Worm (Caenorhabditis elegans) whole organism, L4 larva: Measurements from ENCODE around the gene C06B3.7.
A peak's percentile ranks its signal among the peaks of the same experiment; 100 is the strongest.

Experiments used
- F10B5.3 ChIP-seq: sonication (generic microtip); optimal IDR thresholded peaks from 2 replicates; lab custom pipeline; 2016; ENCODE audit warnings: mild to moderate bottlenecking, missing genetic modification characterization, missing compliant biosample characterization
- F37D6.2 ChIP-seq: sonication (generic microtip); optimal IDR thresholded peaks from 2 replicates; lab custom pipeline; 2016; ENCODE audit warnings: mild to moderate bottlenecking, missing genetic modification characterization, missing compliant biosample characterization
- F44E2.7 ChIP-seq: fragments of 200-800 bp; sonication (Bioruptor generic); IDR thresholded peaks from 2 replicates; pipeline ENCODE4 v2.1.2; 2022; ENCODE audit warnings: missing genetic modification characterization, missing compliant biosample characterization
- R02D3.7 ChIP-seq: fragments of 150-350 bp; sonication (generic microtip); optimal IDR thresholded peaks from 3 replicates; lab custom pipeline; 2014; ENCODE audit warnings: missing biosample characterization, missing genetic modification characterization
- Y105C5A.15 ChIP-seq: fragments of 200-800 bp; sonication (Bioruptor generic); IDR thresholded peaks from 2 replicates; pipeline ENCODE4 v1.3.6; 2022; ENCODE audit warnings: missing genetic modification characterization, missing compliant biosample characterization
- Y48G9A.11 ChIP-seq: fragments of 200-800 bp; sonication (Bioruptor generic); IDR thresholded peaks from 2 replicates; pipeline ENCODE4 v1.3.6; 2022; ENCODE audit warnings: missing genetic modification reagents, missing genetic modification characterization, missing compliant biosample characterization
- aha-1 ChIP-seq: fragments of 150-350 bp; peaks from one replicate; lab custom pipeline; 2014; ENCODE audit warnings: missing biosample characterization, missing genetic modification characterization
- aly-2 ChIP-seq: sonication (generic microtip); optimal IDR thresholded peaks from 2 replicates; lab custom pipeline; 2018; ENCODE audit warnings: missing biosample characterization, missing genetic modification characterization
- arid-1 ChIP-seq: fragments of 200-800 bp; sonication (Bioruptor generic); conservative IDR thresholded peaks from 2 replicates; pipeline ENCODE4 v1.3.6; 2022; ENCODE audit warnings: missing genetic modification reagents, missing genetic modification characterization, missing compliant biosample characterization
- attf-4 ChIP-seq: sonication (generic microtip); optimal IDR thresholded peaks from 3 replicates; lab custom pipeline; 2017; ENCODE audit warnings: missing biosample characterization, missing genetic modification characterization
- ceh-20 ChIP-seq: fragments of 200-800 bp; sonication (Bioruptor generic); IDR thresholded peaks from 2 replicates; pipeline ENCODE4 v1.3.6; 2022; ENCODE audit warnings: missing genetic modification reagents, missing genetic modification characterization, missing compliant biosample characterization
- ceh-82 ChIP-seq: sonication (generic microtip); optimal IDR thresholded peaks from 2 replicates; lab custom pipeline; 2017; ENCODE audit warnings: missing biosample characterization, missing genetic modification characterization
- cey-2 ChIP-seq: sonication (generic microtip); optimal IDR thresholded peaks from 3 replicates; lab custom pipeline; 2017; ENCODE audit warnings: missing genetic modification characterization, mild to moderate bottlenecking, missing compliant biosample characterization, antibody characterized with exemption, borderline replicate concordance; ENCODE audit not compliant: insufficient read depth
- dmd-6 ChIP-seq: fragments of 200-800 bp; sonication (Bioruptor generic); IDR thresholded peaks from 2 replicates; pipeline ENCODE4 v1.3.6; 2022; ENCODE audit warnings: missing genetic modification reagents, missing genetic modification characterization, missing compliant biosample characterization
- duxl-1 ChIP-seq: sonication (generic microtip); optimal IDR thresholded peaks from 2 replicates; lab custom pipeline; 2016; ENCODE audit warnings: mild to moderate bottlenecking, missing genetic modification characterization, moderate library complexity, missing compliant biosample characterization; ENCODE audit not compliant: poor library complexity
- dve-1 ChIP-seq: sonication (generic microtip); optimal IDR thresholded peaks from 2 replicates; lab custom pipeline; 2017; ENCODE audit warnings: antibody characterized with exemption, mild to moderate bottlenecking, missing genetic modification characterization, missing compliant biosample characterization; ENCODE audit not compliant: insufficient read depth
- egl-27 ChIP-seq: sonication (generic microtip); optimal IDR thresholded peaks from 3 replicates; lab custom pipeline; 2017; ENCODE audit warnings: missing biosample characterization, missing genetic modification reagents, missing genetic modification characterization
- fkh-10 ChIP-seq: fragments of 150-350 bp; optimal IDR thresholded peaks from 2 replicates; lab custom pipeline; 2014; ENCODE audit warnings: missing biosample characterization, missing genetic modification reagents, missing genetic modification characterization
- fos-1 ChIP-seq: fragments of 150-350 bp; optimal IDR thresholded peaks from 2 replicates; lab custom pipeline; 2014; ENCODE audit warnings: missing biosample characterization, missing genetic modification characterization
- gei-8 ChIP-seq: fragments of 200-800 bp; sonication (Bioruptor generic); optimal IDR thresholded peaks from 2 replicates; lab custom pipeline; 2018; ENCODE audit warnings: mild to moderate bottlenecking, missing genetic modification characterization, missing compliant biosample characterization
- hif-1 ChIP-seq, 2 experiments: sonication (generic microtip); optimal IDR thresholded peaks; 2 replicates each; lab custom pipeline; 2016 to 2017; ENCODE audit warnings: missing compliant biosample characterization in 2 of 2, missing genetic modification characterization in 2 of 2, missing genetic modification reagents in 2 of 2, missing genotype in 2 of 2, mild to moderate bottlenecking in 1 of 2
- hlh-11 ChIP-seq: fragments of 200-800 bp; sonication (Bioruptor generic); optimal IDR thresholded peaks from 2 replicates; lab custom pipeline; 2018; ENCODE audit warnings: mild to moderate bottlenecking, missing genetic modification characterization, missing compliant biosample characterization
- hlh-30 ChIP-seq: sonication (generic microtip); optimal IDR thresholded peaks from 2 replicates; lab custom pipeline; 2017; ENCODE audit warnings: antibody characterized with exemption, mild to moderate bottlenecking, missing genetic modification characterization, missing compliant biosample characterization; ENCODE audit not compliant: insufficient read depth
- jun-1 ChIP-seq: fragments of 150-350 bp; optimal IDR thresholded peaks from 2 replicates; lab custom pipeline; 2014; ENCODE audit warnings: missing biosample characterization, missing genetic modification reagents, missing genetic modification characterization
- lim-7 ChIP-seq: fragments of 200-800 bp; sonication (Bioruptor generic); IDR thresholded peaks from 2 replicates; pipeline ENCODE4 v1.3.6; 2022; ENCODE audit warnings: missing genetic modification characterization, missing compliant biosample characterization
- lin-13 ChIP-seq: fragments of 150-350 bp; optimal IDR thresholded peaks from 2 replicates; lab custom pipeline; 2014; ENCODE audit warnings: missing biosample characterization, missing genetic modification reagents, missing genetic modification characterization
- lin-15B ChIP-seq: fragments of 150-350 bp; sonication (generic microtip); optimal IDR thresholded peaks from 3 replicates; lab custom pipeline; 2014; ENCODE audit warnings: missing biosample characterization, missing genetic modification characterization
- lin-38 ChIP-seq: fragments of 200-800 bp; sonication (Bioruptor generic); IDR thresholded peaks from 2 replicates; pipeline ENCODE4 v1.3.6; 2022; ENCODE audit warnings: missing genetic modification reagents, missing genetic modification characterization, missing compliant biosample characterization
- lir-3 ChIP-seq: sonication (generic microtip); optimal IDR thresholded peaks from 2 replicates; lab custom pipeline; 2016; ENCODE audit warnings: mild to moderate bottlenecking, missing genetic modification characterization, missing compliant biosample characterization
- madf-5 ChIP-seq, 2 experiments: fragments of 200-800 bp; sonication (Bioruptor generic); IDR thresholded peaks; 2 replicates each; pipeline ENCODE4 v1.3.6; 2022; ENCODE audit warnings: missing compliant biosample characterization in 2 of 2, missing genetic modification characterization in 2 of 2
- mdl-1 ChIP-seq, 2 experiments: fragments of 150-350 bp in 1 of 2; sonication (generic microtip) in 1 of 2; optimal IDR thresholded peaks; 2 replicates each; lab custom pipeline; 2014 to 2017; ENCODE audit warnings: missing biosample characterization in 2 of 2, missing genetic modification characterization in 2 of 2
- mep-1 ChIP-seq: fragments of 150-350 bp; sonication (generic microtip); optimal IDR thresholded peaks from 3 replicates; lab custom pipeline; 2014; ENCODE audit warnings: missing biosample characterization, missing genetic modification characterization
- mes-2 ChIP-seq: sonication (generic microtip); optimal IDR thresholded peaks from 2 replicates; lab custom pipeline; 2016; ENCODE audit warnings: missing genotype, mild to moderate bottlenecking, missing genetic modification characterization, missing compliant biosample characterization; ENCODE audit not compliant: poor library complexity, severe bottlenecking
- mxl-3 ChIP-seq: fragments of 200-800 bp; sonication (Bioruptor generic); optimal IDR thresholded peaks from 2 replicates; lab custom pipeline; 2018; ENCODE audit warnings: mild to moderate bottlenecking, missing genetic modification characterization, missing compliant biosample characterization
- nhr-10 ChIP-seq: fragments of 150-350 bp; optimal IDR thresholded peaks from 2 replicates; lab custom pipeline; 2014; ENCODE audit warnings: missing biosample characterization, missing genetic modification characterization
- nhr-111 ChIP-seq: fragments of 200-800 bp; sonication (Bioruptor generic); optimal IDR thresholded peaks from 2 replicates; lab custom pipeline; 2018; ENCODE audit warnings: mild to moderate bottlenecking, missing genetic modification characterization, missing compliant biosample characterization
- nhr-237 ChIP-seq: sonication (generic microtip); optimal IDR thresholded peaks from 2 replicates; lab custom pipeline; 2017; ENCODE audit warnings: missing biosample characterization, missing genetic modification characterization
- nhr-28 ChIP-seq: fragments of 150-350 bp; optimal IDR thresholded peaks from 2 replicates; lab custom pipeline; 2014; ENCODE audit warnings: missing biosample characterization, missing genetic modification characterization
- nhr-41 ChIP-seq: fragments of 200-800 bp; sonication (Bioruptor generic); IDR thresholded peaks from 2 replicates; pipeline ENCODE4 v1.3.6; 2022; ENCODE audit warnings: missing genetic modification reagents, missing genetic modification characterization, missing compliant biosample characterization
- nhr-48 ChIP-seq: sonication (generic microtip); optimal IDR thresholded peaks from 2 replicates; lab custom pipeline; 2016; ENCODE audit warnings: mild to moderate bottlenecking, missing genetic modification characterization, missing compliant biosample characterization
- nhr-76 ChIP-seq: fragments of 150-350 bp; optimal IDR thresholded peaks from 2 replicates; lab custom pipeline; 2014; ENCODE audit warnings: missing biosample characterization, missing genetic modification characterization
- pha-4 ChIP-seq, 2 experiments: fragments of 150-350 bp in 1 of 2; fragments of 200-800 bp in 1 of 2; sonication (Bioruptor generic) in 1 of 2; IDR thresholded peaks in 1 of 2; optimal IDR thresholded peaks in 1 of 2; 2 replicates each; pipeline versions ENCODE4 v1.3.6 to Lab custom; 2014 to 2022; ENCODE audit warnings: missing genetic modification characterization in 2 of 2, missing genetic modification reagents in 2 of 2, missing biosample characterization in 1 of 2, missing compliant biosample characterization in 1 of 2
- rbr-2 ChIP-seq: sonication (generic microtip); optimal IDR thresholded peaks from 2 replicates; lab custom pipeline; 2016; ENCODE audit warnings: missing genotype, missing genetic modification characterization, missing compliant biosample characterization
- saeg-2 ChIP-seq: fragments of 200-800 bp; sonication (Bioruptor generic); IDR thresholded peaks from 2 replicates; pipeline ENCODE4 v1.3.6; 2022; ENCODE audit warnings: missing genetic modification reagents, missing genetic modification characterization, missing compliant biosample characterization
- skn-1 ChIP-seq: fragments of 150-350 bp; optimal IDR thresholded peaks from 2 replicates; lab custom pipeline; 2014; ENCODE audit warnings: missing biosample characterization, missing genetic modification characterization
- spr-1 ChIP-seq: sonication (generic microtip); optimal IDR thresholded peaks from 2 replicates; lab custom pipeline; 2016; ENCODE audit warnings: mild to moderate bottlenecking, missing genetic modification characterization, missing compliant biosample characterization
- unc-130 ChIP-seq: sonication (generic microtip); optimal IDR thresholded peaks from 2 replicates; lab custom pipeline; 2016; ENCODE audit warnings: missing genetic modification reagents, missing genetic modification characterization, missing compliant biosample characterization
- unc-39 ChIP-seq: sonication (generic microtip); optimal IDR thresholded peaks from 2 replicates; lab custom pipeline; 2017; ENCODE audit warnings: missing biosample characterization, missing genetic modification characterization
- zip-11 ChIP-seq: fragments of 200-800 bp; sonication (Bioruptor generic); IDR thresholded peaks from 2 replicates; pipeline ENCODE4 v1.3.6; 2022; ENCODE audit warnings: missing genetic modification characterization, missing compliant biosample characterization
- zip-2 ChIP-seq: fragments of 150-350 bp; optimal IDR thresholded peaks from 2 replicates; lab custom pipeline; 2014; ENCODE audit warnings: missing biosample characterization, missing genetic modification characterization
- ztf-11 ChIP-seq: fragments of 150-350 bp; optimal IDR thresholded peaks from 2 replicates; lab custom pipeline; 2014; ENCODE audit warnings: missing biosample characterization, missing genetic modification characterization
- ztf-7 ChIP-seq: fragments of 150-350 bp; optimal IDR thresholded peaks from 2 replicates; lab custom pipeline; 2014; ENCODE audit warnings: missing biosample characterization, missing genetic modification characterization

The C06B3.7 gene

DNA sequence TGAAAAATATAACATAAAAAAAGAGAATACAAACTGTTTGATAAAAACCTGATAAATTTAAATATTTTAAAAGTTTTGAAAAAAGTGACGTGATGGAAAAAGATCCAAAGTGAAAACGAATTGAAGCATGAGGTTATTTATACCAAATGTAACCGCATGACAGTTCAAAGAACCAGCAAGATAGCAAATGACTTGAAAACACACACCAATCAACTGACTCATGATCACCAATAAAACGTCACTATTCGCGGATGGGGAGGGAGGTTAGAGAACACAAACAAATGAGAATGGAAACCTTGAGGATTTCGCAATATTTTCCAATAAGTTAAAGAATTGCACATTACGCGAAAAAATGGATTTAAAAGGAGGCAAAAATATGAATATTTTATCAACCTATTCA is at the start of gene C06B3.7:
Gene C06B3.7, plus strand, starts transcription at position 287 of the 400 bp plus-strand sequence.
- TF ChIP-seq F37D6.2 = no peak
- TF ChIP-seq ztf-7 (tag; lab: Kevin White, UChicago) = peak; percentile 49
- TF ChIP-seq mdl-1 (tag; optimal IDR thresholded peaks at IDR 0.05; lab: Kevin White, UChicago) = peak; percentile 36 to 93
- TF ChIP-seq nhr-28 (tag; lab: Kevin White, UChicago) = peak; percentile 95
- TF ChIP-seq spr-1 (tag; lab: Kevin White, UChicago) = no peak
- no peak for TF ChIP-seq arid-1
- no peak for TF ChIP-seq fkh-10 (GFP tag; lab: Kevin White, UChicago)
- TF ChIP-seq ceh-20 (GFP tag; lab: Robert Waterston, UW) = no peak
- no peak for TF ChIP-seq ztf-11
- no peak for TF ChIP-seq egl-27 (tag; lab: Kevin White, UChicago)
- TF ChIP-seq gei-8 (GFP tag; lab: Kevin White, UChicago) = no peak
- no peak for TF ChIP-seq lim-7 (GFP tag; lab: Robert Waterston, UW)
- no peak for TF ChIP-seq nhr-76
- peak; percentile 95 for TF ChIP-seq dmd-6 (GFP tag; lab: Robert Waterston, UW)
- no peak for TF ChIP-seq ceh-82 (tag; lab: Kevin White, UChicago)
- TF ChIP-seq F10B5.3 (tag; lab: Kevin White, UChicago) = no peak
- no peak for TF ChIP-seq nhr-111 (GFP tag; lab: Kevin White, UChicago)
- TF ChIP-seq skn-1 (tag; lab: Kevin White, UChicago) = no peak
- TF ChIP-seq unc-130 (GFP tag; lab: Kevin White, UChicago) = no peak
- peak; percentile 99 for TF ChIP-seq hlh-30 (tag; lab: Kevin White, UChicago)
- no peak for TF ChIP-seq Y48G9A.11 (GFP tag; lab: Robert Waterston, UW)
- TF ChIP-seq R02D3.7 (tag; lab: Kevin White, UChicago) = no peak
- TF ChIP-seq jun-1 = no peak
- TF ChIP-seq lir-3 (tag; lab: Kevin White, UChicago) = no peak
- peak; percentile 47 for TF ChIP-seq mxl-3 (GFP tag; lab: Kevin White, UChicago)
- peak; percentile 30; the same call in 1 of the 2 replicates for TF ChIP-seq pha-4 (GFP tag; IDR thresholded peaks at IDR 0.05; lab: Robert Waterston, UW)
- TF ChIP-seq pha-4 (tag; optimal IDR thresholded peaks at IDR 0.05; lab: Kevin White, UChicago) = peak; percentile 41
- peak; percentile 75 for TF ChIP-seq nhr-48 (tag; lab: Kevin White, UChicago)
- no peak for TF ChIP-seq nhr-237
- TF ChIP-seq lin-15B = no peak
- TF ChIP-seq attf-4 = no peak
- no peak for TF ChIP-seq duxl-1 (tag; lab: Kevin White, UChicago)
- TF ChIP-seq aly-2 = no peak
- peak; percentile 65 for TF ChIP-seq cey-2
- TF ChIP-seq nhr-10 (tag; lab: Kevin White, UChicago) = peak; percentile 78
- 0 out of 2 replicates have a peak, but pooled peaks have one; percentile 10 for TF ChIP-seq saeg-2 (GFP tag; lab: Robert Waterston, UW)
- TF ChIP-seq Y105C5A.15 = no peak
- no peak for TF ChIP-seq zip-11
- peak; percentile 96 for TF ChIP-seq hlh-11 (tag; lab: Kevin White, UChicago)
- peak; percentile 83 for TF ChIP-seq zip-2 (tag; lab: Kevin White, UChicago)
- peak; percentile 62 for TF ChIP-seq lin-13 (GFP tag; lab: Kevin White, UChicago)
- peak; percentile 73 for TF ChIP-seq fos-1 (tag; lab: Kevin White, UChicago)
- TF ChIP-seq mep-1 = peak; percentile 90
- TF ChIP-seq rbr-2 = no peak
- no peak for TF ChIP-seq mes-2 (tag; lab: Kevin White, UChicago)
- TF ChIP-seq dve-1 (tag; lab: Kevin White, UChicago) = peak; percentile 95
- TF ChIP-seq aha-1 (tag; lab: Kevin White, UChicago) = peak; percentile 99
- no peak for TF ChIP-seq lin-38 (GFP tag; lab: Robert Waterston, UW)
- no peak for TF ChIP-seq F44E2.7 (GFP tag; lab: Robert Waterston, UW)
- TF ChIP-seq madf-5 (GFP tag; IDR thresholded peaks at IDR 0.05; lab: Robert Waterston, UW) = no peak
- no peak for TF ChIP-seq nhr-41 (GFP tag; lab: Robert Waterston, UW)
- no peak for TF ChIP-seq unc-39 (tag; lab: Kevin White, UChicago)
- TF ChIP-seq hif-1 (tag; optimal IDR thresholded peaks at IDR 0.05; lab: Kevin White, UChicago) = peak in 1 of 2 experiments; percentile 71
